Fruit fly (Drosophila melanogaster) Kc167 (cell line): ENCODE measurements around the gene LSm7.

Experiments used
- h ChIP-seq: fragments of >200 bp; optimal IDR thresholded peaks from 3 replicates; lab custom pipeline; 2018; ENCODE audit warnings: missing external identifiers
- ttk ChIP-seq: sonication (Bioruptor generic); optimal IDR thresholded peaks from 2 replicates; lab custom pipeline; 2017; ENCODE audit warnings: missing external identifiers

dm6 chr2L:16754074-16754473, 11.2 kb upstream of the LSm7 start, which contains the start of gene yellow-b:
- TF ChIP-seq h (lab: Kevin White, UChicago) (no peak), ttk (lab: Kevin White, UChicago) (no peak)
